Fruit fly (Drosophila melanogaster) whole organism, embryonic: ENCODE measurements around the gene kis.

Experiments used
- B-H2 ChIP-seq: fragments of 200-800 bp; sonication (Bioruptor generic); optimal IDR thresholded peaks from 2 replicates; lab custom pipeline; 2018; ENCODE audit warnings: missing biosample characterization, mild to moderate bottlenecking, missing genetic modification characterization
- Bteb2 ChIP-seq: fragments of 200-800 bp; sonication (Bioruptor generic); optimal IDR thresholded peaks from 2 replicates; lab custom pipeline; 2016; ENCODE audit warnings: missing biosample characterization, missing genetic modification characterization
- CG10321 ChIP-seq: fragments of 200-800 bp; sonication (Bioruptor generic); IDR thresholded peaks from 2 replicates; pipeline ENCODE4 v1.3.6; 2022; ENCODE audit warnings: missing biosample characterization, missing genetic modification characterization
- CG11723 ChIP-seq: fragments of 200-800 bp; sonication (Bioruptor generic); optimal IDR thresholded peaks from 2 replicates; lab custom pipeline; 2017; ENCODE audit warnings: missing biosample characterization, mild to moderate bottlenecking, missing genetic modification characterization
- CG12219 ChIP-seq: fragments of 200-800 bp; sonication (Bioruptor generic); optimal IDR thresholded peaks from 3 replicates; lab custom pipeline; 2018; ENCODE audit warnings: missing biosample characterization, mild to moderate bottlenecking, missing genetic modification characterization
- CG12236 ChIP-seq: fragments of 200-800 bp; sonication (Bioruptor generic); optimal IDR thresholded peaks from 2 replicates; lab custom pipeline; 2016; ENCODE audit warnings: missing biosample characterization, missing genetic modification characterization
- CG12942 ChIP-seq: fragments of 200-800 bp; sonication (Bioruptor generic); optimal IDR thresholded peaks from 3 replicates; lab custom pipeline; 2016; ENCODE audit warnings: missing biosample characterization, missing genetic modification characterization
- CG13123 ChIP-seq: fragments of 200-800 bp; sonication (Bioruptor generic); optimal IDR thresholded peaks from 2 replicates; lab custom pipeline; 2016; ENCODE audit warnings: missing biosample characterization, missing genetic modification characterization
- CG1602 ChIP-seq: fragments of 200-800 bp; sonication (Bioruptor generic); optimal IDR thresholded peaks from 3 replicates; lab custom pipeline; 2016; ENCODE audit warnings: missing biosample characterization, missing genetic modification characterization
- CG17802 ChIP-seq: fragments of 200-800 bp; sonication (Bioruptor generic); optimal IDR thresholded peaks from 2 replicates; lab custom pipeline; 2018; ENCODE audit warnings: missing biosample characterization, mild to moderate bottlenecking, missing genetic modification characterization, moderate library complexity
- CG31365 ChIP-seq: fragments of 200-800 bp; sonication (Bioruptor generic); optimal IDR thresholded peaks from 2 replicates; lab custom pipeline; 2018; ENCODE audit warnings: missing biosample characterization, mild to moderate bottlenecking, missing genetic modification characterization
- CG3163 ChIP-seq: fragments of 200-800 bp; sonication (Bioruptor generic); optimal IDR thresholded peaks from 3 replicates; lab custom pipeline; 2016; ENCODE audit warnings: missing biosample characterization, missing genetic modification characterization
- CG32532 ChIP-seq: fragments of 200-800 bp; sonication (Bioruptor generic); IDR thresholded peaks from 2 replicates; pipeline ENCODE4 v1.3.6; 2022; ENCODE audit warnings: missing biosample characterization, missing genetic modification characterization
- CG33557 ChIP-seq: fragments of 200-800 bp; sonication (Bioruptor generic); optimal IDR thresholded peaks from 2 replicates; lab custom pipeline; 2019; ENCODE audit warnings: missing biosample characterization, mild to moderate bottlenecking, missing genetic modification characterization, moderate library complexity
- CG6272 ChIP-seq: fragments of 200-800 bp; sonication (Bioruptor generic); IDR thresholded peaks from 2 replicates; pipeline ENCODE4 v1.3.6; 2022; ENCODE audit warnings: missing biosample characterization, missing genetic modification characterization
- CG6765 ChIP-seq: fragments of 200-800 bp; sonication (Bioruptor generic); optimal IDR thresholded peaks from 3 replicates; lab custom pipeline; 2017; ENCODE audit warnings: missing biosample characterization, mild to moderate bottlenecking, missing genetic modification characterization
- CG6791 ChIP-seq: fragments of 200-800 bp; sonication (Bioruptor generic); IDR thresholded peaks from 3 replicates; pipeline ENCODE4 v1.3.6; 2022; ENCODE audit warnings: missing biosample characterization, missing genetic modification characterization; ENCODE audit not compliant: partially characterized antibody
- CG6813 ChIP-seq: fragments of 200-800 bp; sonication (Bioruptor generic); optimal IDR thresholded peaks from 2 replicates; lab custom pipeline; 2017; ENCODE audit warnings: missing biosample characterization, missing genetic modification characterization, mild to moderate bottlenecking, moderate library complexity, missing genetic modification reagents
- CG6854 ChIP-seq: fragments of 200-800 bp; sonication (Bioruptor generic); optimal IDR thresholded peaks from 3 replicates; lab custom pipeline; 2017; ENCODE audit warnings: missing biosample characterization, mild to moderate bottlenecking, missing genetic modification characterization
- CG8290 ChIP-seq, 3 experiments: fragments of 200-800 bp; sonication (Bioruptor generic); optimal IDR thresholded peaks; 2 replicates each; lab custom pipeline; 2016 to 2019; ENCODE audit warnings: missing biosample characterization in 3 of 3, missing genetic modification characterization in 3 of 3, mild to moderate bottlenecking in 2 of 3, moderate library complexity in 1 of 3
- CG9727 ChIP-seq: fragments of 200-800 bp; sonication (Bioruptor generic); optimal IDR thresholded peaks from 3 replicates; lab custom pipeline; 2017; ENCODE audit warnings: missing biosample characterization, mild to moderate bottlenecking, missing genetic modification characterization
- CTCF ChIP-seq: fragments of 200-800 bp; sonication (Bioruptor generic); optimal IDR thresholded peaks from 2 replicates; lab custom pipeline; 2017; ENCODE audit warnings: missing biosample characterization, mild to moderate bottlenecking, missing genetic modification characterization, moderate library complexity
- Drgx ChIP-seq: fragments of 200-800 bp; sonication (Bioruptor generic); IDR thresholded peaks from 2 replicates; pipeline ENCODE4 v1.3.6; 2022; ENCODE audit warnings: missing biosample characterization, missing genetic modification characterization
- Elba2 ChIP-seq: fragments of 200-800 bp; sonication (Bioruptor generic); optimal IDR thresholded peaks from 3 replicates; lab custom pipeline; 2016; ENCODE audit warnings: missing biosample characterization, missing genetic modification characterization
- Fer1 ChIP-seq: fragments of 200-800 bp; sonication (Bioruptor generic); optimal IDR thresholded peaks from 2 replicates; lab custom pipeline; 2017; ENCODE audit warnings: missing biosample characterization, mild to moderate bottlenecking, missing genetic modification characterization
- Gsc ChIP-seq: fragments of 200-800 bp; sonication (Bioruptor generic); IDR thresholded peaks from 2 replicates; pipeline ENCODE4 v1.3.6; 2022; ENCODE audit warnings: missing biosample characterization, missing genetic modification characterization
- Hmr ChIP-seq: fragments of 200-800 bp; sonication (Bioruptor generic); optimal IDR thresholded peaks from 3 replicates; lab custom pipeline; 2017; ENCODE audit warnings: mild to moderate bottlenecking, missing biosample characterization, missing genetic modification reagents, missing genetic modification characterization
- Hmx ChIP-seq: fragments of 200-800 bp; sonication (Bioruptor generic); optimal IDR thresholded peaks from 2 replicates; lab custom pipeline; 2016; ENCODE audit warnings: missing biosample characterization, missing genetic modification characterization
- Jarid2 ChIP-seq: fragments of 200-800 bp; sonication (Bioruptor generic); optimal IDR thresholded peaks from 3 replicates; lab custom pipeline; 2017; ENCODE audit warnings: mild to moderate bottlenecking, missing biosample characterization, missing genetic modification reagents, missing genetic modification characterization
- Myb ChIP-seq: fragments of 200-800 bp; sonication (Bioruptor generic); optimal IDR thresholded peaks from 2 replicates; lab custom pipeline; 2016; ENCODE audit warnings: missing biosample characterization, missing genetic modification characterization
- Nf-YB ChIP-seq: fragments of 200-800 bp; sonication (Bioruptor generic); optimal IDR thresholded peaks from 3 replicates; lab custom pipeline; 2019; ENCODE audit warnings: missing biosample characterization, mild to moderate bottlenecking, missing genetic modification characterization, moderate library complexity
- Poxn ChIP-seq: fragments of 200-800 bp; sonication (Bioruptor generic); IDR thresholded peaks from 2 replicates; pipeline ENCODE4 v1.3.6; 2022; ENCODE audit warnings: missing biosample characterization, missing genetic modification characterization
- Rfx ChIP-seq: fragments of 200-800 bp; sonication (Bioruptor generic); IDR thresholded peaks from 2 replicates; pipeline ENCODE4 v1.3.6; 2022; ENCODE audit warnings: missing biosample characterization, missing genetic modification characterization
- Side ChIP-seq: fragments of 200-800 bp; sonication (Bioruptor generic); optimal IDR thresholded peaks from 2 replicates; lab custom pipeline; 2016; ENCODE audit warnings: missing biosample characterization, missing genetic modification characterization
- Spps ChIP-seq: fragments of 200-800 bp; sonication (Bioruptor generic); optimal IDR thresholded peaks from 2 replicates; lab custom pipeline; 2018; ENCODE audit warnings: missing biosample characterization, mild to moderate bottlenecking, missing genetic modification characterization
- Stat92E ChIP-seq, 3 experiments: fragments of >200 bp in 2 of 3; fragments of 200-800 bp in 1 of 3; sonication (Bioruptor generic) in 1 of 3; optimal IDR thresholded peaks; 2 replicates each; lab custom pipeline; 2017 to 2019; ENCODE audit warnings: missing biosample characterization in 3 of 3, missing genetic modification characterization in 3 of 3, mild to moderate bottlenecking in 1 of 3, moderate library complexity in 1 of 3
- abd-A ChIP-seq: fragments of 200-800 bp; sonication (Bioruptor generic); optimal IDR thresholded peaks from 3 replicates; lab custom pipeline; 2019; ENCODE audit warnings: missing biosample characterization, mild to moderate bottlenecking, missing genetic modification characterization, moderate library complexity
- br ChIP-seq: fragments of >200 bp; optimal IDR thresholded peaks from 2 replicates; lab custom pipeline; 2017
- crp ChIP-seq, 2 experiments: fragments of 200-800 bp; sonication (Bioruptor generic); optimal IDR thresholded peaks; 2 replicates in 1 of 2; 3 replicates in 1 of 2; lab custom pipeline; 2017; ENCODE audit warnings: missing biosample characterization in 2 of 2, missing genetic modification characterization in 2 of 2, mild to moderate bottlenecking in 1 of 2, moderate library complexity in 1 of 2
- gro ChIP-seq: fragments of 200-800 bp; sonication (Bioruptor generic); optimal IDR thresholded peaks from 2 replicates; lab custom pipeline; 2016; ENCODE audit warnings: missing biosample characterization, missing genetic modification characterization
- lilli ChIP-seq: fragments of 200-800 bp; sonication (Bioruptor generic); optimal IDR thresholded peaks from 3 replicates; lab custom pipeline; 2016; ENCODE audit warnings: missing biosample characterization, missing genetic modification characterization
- luna ChIP-seq: fragments of 200-800 bp; sonication (Bioruptor generic); optimal IDR thresholded peaks from 2 replicates; lab custom pipeline; 2016; ENCODE audit warnings: missing biosample characterization, missing genetic modification characterization
- oc ChIP-seq: fragments of 200-800 bp; sonication (Bioruptor generic); optimal IDR thresholded peaks from 2 replicates; lab custom pipeline; 2018; ENCODE audit warnings: missing biosample characterization, mild to moderate bottlenecking, missing genetic modification characterization, moderate library complexity
- pita ChIP-seq: fragments of 200-800 bp; sonication (Bioruptor generic); optimal IDR thresholded peaks from 2 replicates; lab custom pipeline; 2017; ENCODE audit warnings: missing biosample characterization, mild to moderate bottlenecking, missing genetic modification characterization
- pnt ChIP-seq: fragments of 200-800 bp; sonication (Bioruptor generic); optimal IDR thresholded peaks from 3 replicates; lab custom pipeline; 2016; ENCODE audit warnings: missing biosample characterization, missing genetic modification characterization
- ro ChIP-seq: fragments of 200-800 bp; sonication (Bioruptor generic); IDR thresholded peaks from 2 replicates; pipeline ENCODE4 v1.3.6; 2022; ENCODE audit warnings: missing biosample characterization, missing genetic modification characterization
- row ChIP-seq: fragments of 200-800 bp; sonication (Bioruptor generic); IDR thresholded peaks from 3 replicates; pipeline ENCODE4 v1.3.6; 2022; ENCODE audit warnings: missing biosample characterization, missing genetic modification characterization
- sna ChIP-seq: fragments of 200-800 bp; sonication (Bioruptor generic); IDR thresholded peaks from 2 replicates; pipeline ENCODE4 v1.3.6; 2022; ENCODE audit warnings: missing biosample characterization, missing genetic modification characterization; ENCODE audit not compliant: partially characterized antibody
- so ChIP-seq: fragments of 200-800 bp; sonication (Bioruptor generic); IDR thresholded peaks from 3 replicates; pipeline ENCODE4 v1.3.6; 2022; ENCODE audit warnings: missing biosample characterization, missing genetic modification characterization
- stwl ChIP-seq: fragments of 200-800 bp; sonication (Bioruptor generic); optimal IDR thresholded peaks from 3 replicates; lab custom pipeline; 2018; ENCODE audit warnings: missing biosample characterization, mild to moderate bottlenecking, missing genetic modification characterization, moderate library complexity
- toy ChIP-seq: fragments of 200-800 bp; sonication (Bioruptor generic); IDR thresholded peaks from 2 replicates; pipeline ENCODE4 v1.3.6; 2022; ENCODE audit warnings: missing biosample characterization, missing genetic modification characterization
- trh ChIP-seq: fragments of 200-800 bp; sonication (Bioruptor generic); optimal IDR thresholded peaks from 2 replicates; lab custom pipeline; 2016; ENCODE audit warnings: missing biosample characterization, missing genetic modification characterization

Gene kis

dm6 chr2L:283071-283482, 32.5 kb upstream of the kis start, which contains the start of gene CG11601 (continued):
- TF ChIP-seq trh (GFP tag; lab: Kevin White, UChicago) (no peak), crp (GFP tag; optimal IDR thresholded peaks at IDR 0.05; lab: Kevin White, UChicago) (peak; percentile 42 to 91), luna (GFP tag; lab: Kevin White, UChicago) (no peak), CG12942 (GFP tag; lab: Kevin White, UChicago) (peak; percentile 12), CTCF (GFP tag; lab: Kevin White, UChicago) (peak; percentile 80), lilli (GFP tag; lab: Kevin White, UChicago) (peak; percentile 68), row (GFP tag; lab: Robert Waterston, UW) (peak; percentile 83), Gsc (GFP tag; lab: Robert Waterston, UW) (no peak), Rfx (peak; percentile 78), CG6854 (no peak), Side (peak; percentile 10), CG33557 (GFP tag; lab: Kevin White, UChicago) (no peak), Elba2 (GFP tag; lab: Kevin White, UChicago) (no peak), CG13123 (GFP tag; lab: Kevin White, UChicago) (no peak), CG6791 (GFP tag; lab: Robert Waterston, UW) (no peak), Bteb2 (GFP tag; lab: Kevin White, UChicago) (peak; percentile 14), CG12236 (GFP tag; lab: Kevin White, UChicago) (no peak), CG6765 (GFP tag; lab: Kevin White, UChicago) (no peak), CG8290 (GFP tag; optimal IDR thresholded peaks at IDR 0.05; lab: Kevin White, UChicago) (no peak), CG8290 (tag; optimal IDR thresholded peaks at IDR 0.05; lab: Kevin White, UChicago) (peak in 1 of 2 experiments; percentile 64), CG10321 (no peak), Hmx (GFP tag; lab: Kevin White, UChicago) (no peak), CG9727 (GFP tag; lab: Kevin White, UChicago) (peak; percentile 1), stwl (tag; lab: Kevin White, UChicago) (no peak), Nf-YB (GFP tag; lab: Kevin White, UChicago) (no peak), CG32532 (0 out of 2 replicates have a peak, but pooled peaks have one; percentile 37), Myb (GFP tag; lab: Kevin White, UChicago) (peak; percentile 58), pita (GFP tag; lab: Kevin White, UChicago) (no peak), CG3163 (GFP tag; lab: Kevin White, UChicago) (no peak), br (lab: Kevin White, UChicago) (no peak), CG11723 (no peak), oc (no peak), ro (no peak), Spps (tag; lab: Kevin White, UChicago) (no peak), CG17802 (tag; lab: Kevin White, UChicago) (peak; percentile 15), Stat92E (GFP tag; optimal IDR thresholded peaks at IDR 0.05; lab: Kevin White, UChicago) (no peak), so (GFP tag; lab: Robert Waterston, UW) (no peak), CG6272 (GFP tag; lab: Robert Waterston, UW) (peak; percentile 34; the same call in 1 of the 2 replicates), abd-A (tag; lab: Kevin White, UChicago) (no peak), Jarid2 (no peak), CG12219 (GFP tag; lab: Kevin White, UChicago) (no peak), CG1602 (GFP tag; lab: Kevin White, UChicago) (no peak), Fer1 (GFP tag; lab: Kevin White, UChicago) (peak; percentile 29), Drgx (GFP tag; lab: Robert Waterston, UW) (no peak), toy (no peak), CG6813 (no peak), Poxn (GFP tag; lab: Robert Waterston, UW) (no peak), CG31365 (tag; lab: Kevin White, UChicago) (peak; percentile 27), sna (0 out of 2 replicates have a peak, but pooled peaks have one; percentile 11), Hmr (GFP tag; lab: Kevin White, UChicago) (peak; percentile 31), B-H2 (GFP tag; lab: Kevin White, UChicago) (peak; percentile 30), pnt (GFP tag; lab: Kevin White, UChicago) (peak; percentile 0), gro (peak; percentile 21)
